Fruit fly (Drosophila melanogaster): ENCODE results near the gene for.

dm6 chr2L:3605673-3606072, 51.1 kb downstream of the for start:
- no peak for TF ChIP-seq h (GFP tag; optimal IDR thresholded peaks at IDR 0.05)
- no peak for TF ChIP-seq sv (GFP tag; optimal IDR thresholded peaks at IDR 0.05)
- TF ChIP-seq Hr83 (GFP tag; optimal IDR thresholded peaks at IDR 0.05; ENCODE audit: poor library complexity, severe bottlenecking) = no peak
- TF ChIP-seq br (GFP tag; optimal IDR thresholded peaks at IDR 0.05) = no peak
- no peak for TF ChIP-seq rgr (GFP tag; optimal IDR thresholded peaks at IDR 0.05)
- no peak for TF ChIP-seq Jra (GFP tag; optimal IDR thresholded peaks at IDR 0.05)
- no peak for TF ChIP-seq CG9705 (GFP tag; optimal IDR thresholded peaks at IDR 0.05)
- TF ChIP-seq usp (GFP tag; optimal IDR thresholded peaks at IDR 0.05) = no peak
- no peak for TF ChIP-seq Abd-B (GFP tag; optimal IDR thresholded peaks at IDR 0.05)
- peak; percentile 93 for TF ChIP-seq Dfd (GFP tag; optimal IDR thresholded peaks at IDR 0.05)
